Fruit fly (Drosophila melanogaster) S2 (cell line): ENCODE data around the gene FucT6.
A peak's percentile ranks its signal among the peaks of the same experiment; 100 is the strongest.

ENCODE experiments used
- CG8478 ChIP-seq: fragments of >200 bp; optimal IDR thresholded peaks from 2 replicates; lab custom pipeline; 2018
- CTCF ChIP-seq, 2 experiments: fragments of >200 bp; optimal IDR thresholded peaks; 2 replicates each; lab custom pipeline; 2018

The FucT6 gene

DNA sequence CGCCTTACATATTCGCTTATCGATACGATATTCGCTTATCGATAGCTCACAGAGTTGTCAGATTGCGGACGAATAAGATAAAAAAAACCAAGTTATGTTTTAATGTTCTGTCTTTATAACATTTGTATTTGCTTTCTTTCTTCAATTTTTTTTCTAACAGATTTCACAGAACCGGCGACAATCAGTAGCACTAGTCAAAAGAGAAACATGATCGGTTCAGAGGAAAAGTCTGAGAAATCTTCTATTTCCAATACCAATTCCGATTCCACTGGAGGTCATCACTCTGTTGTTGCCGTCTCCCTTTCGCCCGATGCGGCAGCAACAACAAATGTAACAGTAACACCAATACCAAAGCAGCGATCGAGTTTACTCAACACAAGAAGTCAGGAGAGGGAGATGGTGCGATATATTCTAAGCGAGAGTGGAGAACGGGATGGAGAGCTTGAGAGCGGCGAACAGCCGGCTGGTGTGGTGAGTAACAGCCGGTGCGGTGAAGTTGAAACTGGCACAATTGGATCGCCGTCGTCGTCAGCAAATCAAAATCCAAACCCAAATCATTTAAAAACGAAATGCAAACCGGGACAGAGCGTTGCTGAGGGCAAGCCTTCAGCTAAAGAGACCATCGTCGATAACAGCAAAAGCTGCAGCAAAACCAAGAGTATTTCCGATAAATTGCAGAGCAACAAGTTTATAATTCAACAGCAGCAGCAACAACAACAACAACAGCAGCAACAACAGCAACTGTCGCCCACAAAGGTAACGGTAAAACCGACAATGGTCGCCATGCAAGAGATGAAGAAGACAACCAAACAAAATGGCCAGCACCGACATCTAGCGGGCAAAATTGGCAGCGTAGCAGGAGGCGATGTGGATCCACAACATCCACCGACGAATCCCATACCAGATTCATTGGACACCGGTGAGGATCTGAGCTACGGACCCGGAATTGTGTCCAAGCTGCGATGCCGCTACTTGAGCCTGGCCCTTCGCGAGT, 27.9 kb downstream of the FucT6 start:
- peak; percentile 76 to 83 for TF ChIP-seq CTCF (optimal IDR thresholded peaks at IDR 0.05; lab: Kevin White, UChicago)
- TF ChIP-seq CG8478 (lab: Kevin White, UChicago) = no peak

DNA sequence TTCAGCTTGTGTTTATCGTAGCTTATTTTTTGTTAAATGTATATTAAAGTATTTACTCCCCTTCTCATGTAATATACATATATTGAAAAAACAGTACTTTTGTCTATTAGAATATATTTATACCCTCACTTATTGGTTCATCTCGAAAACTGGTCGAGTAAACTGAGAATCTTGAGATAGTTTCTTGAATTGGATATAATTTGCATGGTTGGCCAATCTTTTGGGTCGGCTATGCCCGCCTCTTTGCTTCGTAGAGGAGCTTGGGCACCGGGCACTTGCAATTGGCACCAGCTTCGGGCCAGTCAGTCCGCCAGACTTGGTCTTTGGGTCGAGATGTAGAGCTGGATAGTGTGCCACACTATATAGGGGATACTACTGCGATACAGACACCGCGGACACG, 29.3 kb downstream of the FucT6 start:
- TF ChIP-seq CTCF (optimal IDR thresholded peaks at IDR 0.05; lab: Kevin White, UChicago) (no peak), CG8478 (lab: Kevin White, UChicago) (no peak)

DNA sequence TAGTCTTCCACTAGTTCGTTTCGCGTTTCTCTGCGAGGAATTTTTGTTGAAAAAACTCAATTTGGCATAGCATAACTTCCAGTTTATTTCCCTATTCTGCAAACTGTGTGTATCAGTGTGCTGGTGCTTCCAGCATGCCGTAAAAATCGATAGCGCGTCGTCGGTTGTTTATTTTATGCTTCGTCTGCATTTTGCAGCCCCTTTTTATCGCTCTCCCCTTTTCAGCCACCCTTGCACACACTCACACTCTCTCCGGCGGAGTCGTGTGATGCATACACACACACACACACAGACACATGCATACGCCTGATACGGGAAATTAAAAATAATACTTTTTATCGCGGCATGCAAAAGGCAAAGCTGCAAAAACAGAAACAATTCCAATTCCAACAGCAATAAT, 30.3 kb downstream of the FucT6 start:
- TF ChIP-seq CTCF (optimal IDR thresholded peaks at IDR 0.05; lab: Kevin White, UChicago) = no peak
- TF ChIP-seq CG8478 (lab: Kevin White, UChicago) = no peak

DNA sequence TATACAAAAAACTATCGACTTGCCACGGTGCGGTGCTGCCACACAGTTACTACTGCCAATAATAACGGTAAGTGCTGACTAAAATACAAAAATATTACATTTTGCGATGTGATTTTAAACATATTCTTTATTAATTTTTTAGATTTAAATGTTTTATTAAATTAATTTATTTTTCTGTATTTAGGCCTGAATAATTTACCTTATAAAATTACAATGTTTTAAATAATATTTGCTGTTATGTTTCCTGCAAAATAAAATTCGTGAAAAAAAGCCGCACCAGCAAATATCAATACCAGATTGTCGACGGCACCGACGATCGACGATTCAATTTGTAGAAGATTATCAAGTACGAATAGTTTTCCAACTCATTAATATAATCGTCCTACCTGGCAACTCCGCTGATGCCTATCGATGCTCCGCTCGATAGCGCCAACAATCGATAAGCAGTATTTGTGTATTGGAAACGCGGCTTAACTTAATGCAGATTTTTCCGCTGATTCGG, 31.2 kb downstream of the FucT6 start, which contains the start of the genes Vlet and bif:
Gene Vlet, minus strand, starts transcription at position 51 of the 502 bp plus-strand sequence.
Gene bif, plus strand, starts transcription at position 432 of the 502 bp plus-strand sequence.
- TF ChIP-seq CG8478 (lab: Kevin White, UChicago) = no peak
- TF ChIP-seq CTCF (optimal IDR thresholded peaks at IDR 0.05; lab: Kevin White, UChicago) = peak in 1 of 2 experiments; percentile 9

DNA sequence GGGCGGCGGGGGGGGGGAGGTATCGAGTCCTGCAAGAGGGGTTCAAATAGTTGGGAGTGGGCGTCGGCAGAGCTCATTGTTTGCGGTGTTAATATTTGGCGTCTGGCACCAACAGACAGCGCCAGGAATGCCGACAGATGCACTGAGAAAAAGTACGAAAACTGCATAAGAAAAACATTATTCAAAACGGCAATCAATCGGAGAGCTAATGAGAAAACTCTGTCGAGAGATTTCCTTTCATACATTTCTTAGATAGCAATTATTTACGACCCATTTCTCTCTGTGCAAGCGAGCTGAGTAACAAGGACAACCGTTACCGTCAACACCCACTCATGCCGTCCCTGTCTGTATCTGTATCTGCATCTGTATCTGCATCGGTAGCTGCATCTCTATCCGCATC, 45.7 kb downstream of the FucT6 start:
- TF ChIP-seq CG8478 (lab: Kevin White, UChicago) (no peak), CTCF (optimal IDR thresholded peaks at IDR 0.05; lab: Kevin White, UChicago) (no peak)

DNA sequence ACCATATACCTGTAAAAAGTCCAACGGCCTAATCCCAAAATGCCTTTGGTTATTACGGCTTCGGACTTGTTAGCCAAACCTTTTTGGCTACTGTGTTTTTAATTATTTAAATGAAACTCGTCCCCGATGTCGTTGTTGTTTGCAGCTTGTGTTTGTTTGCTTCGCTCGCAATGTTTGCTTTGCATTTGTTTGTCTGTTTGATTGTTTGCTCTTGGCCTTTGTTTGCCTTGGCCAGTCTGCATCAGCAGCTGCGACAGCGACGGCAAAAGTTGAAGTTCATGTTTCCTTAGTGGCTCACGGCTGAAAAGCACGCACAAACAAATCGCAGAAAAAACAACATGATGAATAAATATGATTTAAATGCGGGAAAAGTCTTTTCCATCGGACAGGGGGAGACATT, 49.3 kb downstream of the FucT6 start:
- TF ChIP-seq CTCF (optimal IDR thresholded peaks at IDR 0.05; lab: Kevin White, UChicago) (no peak), CG8478 (lab: Kevin White, UChicago) (no peak)

DNA sequence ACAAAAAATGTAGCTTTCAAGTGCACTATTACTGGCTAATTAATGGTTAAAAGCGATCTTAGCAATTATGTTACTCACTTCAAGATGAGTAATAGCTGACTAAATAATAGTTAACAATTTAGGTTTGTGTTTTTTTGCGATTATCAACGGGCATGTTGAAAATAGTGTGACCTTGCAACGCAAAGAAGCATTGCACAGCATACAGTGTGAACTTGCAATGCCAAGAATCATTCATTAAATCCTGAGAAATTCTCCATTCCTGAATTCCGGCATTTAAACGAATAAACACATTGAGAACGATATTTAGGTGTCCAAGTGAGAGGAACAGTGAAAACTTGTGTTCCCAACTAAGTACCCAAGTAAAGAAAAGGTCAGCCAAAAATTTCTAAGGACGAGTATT, 50.1 kb downstream of the FucT6 start:
- TF ChIP-seq CG8478 (lab: Kevin White, UChicago) (no peak), CTCF (optimal IDR thresholded peaks at IDR 0.05; lab: Kevin White, UChicago) (no peak)

DNA sequence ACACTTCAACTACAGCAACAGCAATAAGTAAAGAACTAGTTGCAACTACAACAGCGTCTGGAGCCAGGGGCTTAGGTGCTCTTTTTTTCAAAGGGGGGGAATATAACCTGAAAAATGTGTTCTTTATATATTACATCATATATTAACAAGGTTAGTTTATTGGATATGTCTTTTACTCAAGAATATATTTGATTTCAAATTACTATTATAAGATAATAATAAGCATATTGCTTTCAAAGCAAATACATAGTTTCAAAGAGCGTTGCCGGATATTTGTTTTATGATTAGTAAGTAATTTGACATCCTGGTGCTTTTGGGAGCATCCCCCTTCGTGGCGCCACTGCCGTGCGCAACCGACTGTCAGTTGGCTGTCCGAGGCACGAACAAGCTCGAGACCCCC, 50.7 kb downstream of the FucT6 start:
- TF ChIP-seq CG8478 (lab: Kevin White, UChicago) = no peak
- TF ChIP-seq CTCF (optimal IDR thresholded peaks at IDR 0.05; lab: Kevin White, UChicago) = no peak

DNA sequence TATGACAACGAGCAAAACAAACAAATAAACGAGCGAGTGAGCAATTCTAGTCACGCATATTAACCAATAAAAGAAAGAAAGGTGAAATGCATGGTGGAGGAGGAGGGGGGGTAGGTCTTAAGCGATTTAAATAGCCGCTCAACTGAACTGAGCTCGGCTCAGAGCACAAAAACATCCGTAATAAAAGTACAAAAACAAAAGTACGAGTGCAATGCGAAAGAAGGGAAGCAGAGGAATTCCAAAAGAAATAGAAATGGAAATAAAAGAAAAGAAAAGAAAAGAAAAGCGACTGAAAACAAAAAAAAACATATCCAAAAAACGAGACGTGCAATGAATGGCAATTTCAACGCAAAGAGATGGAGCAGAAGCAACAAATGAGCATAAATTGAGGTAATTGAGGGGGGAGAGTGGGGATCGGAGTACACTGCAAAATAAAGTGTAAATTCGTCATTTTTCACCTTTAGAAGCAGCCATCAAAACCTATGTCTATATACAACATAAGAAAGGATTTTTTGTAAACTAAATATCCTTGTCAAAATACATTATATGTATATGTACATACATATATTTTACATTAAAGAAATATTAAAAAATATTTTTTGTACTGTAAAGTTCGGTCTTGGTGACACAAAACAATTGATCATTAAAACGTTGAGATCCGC, 51.4 kb downstream of the FucT6 start:
- no peak for TF ChIP-seq CG8478 (lab: Kevin White, UChicago)
- TF ChIP-seq CTCF (optimal IDR thresholded peaks at IDR 0.05; lab: Kevin White, UChicago) = no peak

DNA sequence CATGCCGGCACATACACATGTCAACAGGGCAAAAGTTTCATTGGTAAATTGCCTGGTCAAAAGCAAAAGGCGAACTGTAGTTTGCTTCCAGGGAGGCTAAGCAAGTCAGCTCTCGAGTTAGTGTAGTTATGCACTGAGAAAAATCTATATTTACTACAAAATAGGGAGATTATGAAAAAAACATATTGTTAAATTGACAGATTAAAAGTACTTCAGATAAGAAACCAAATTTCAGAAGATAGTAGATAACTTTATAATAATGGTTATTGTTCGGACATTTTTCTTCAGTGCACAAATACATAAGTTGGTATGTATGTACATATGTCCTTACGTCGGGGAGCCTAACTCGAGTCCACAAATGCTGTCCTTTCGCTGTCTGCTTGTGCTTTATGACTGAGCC, 52.6 kb downstream of the FucT6 start:
- no peak for TF ChIP-seq CTCF (optimal IDR thresholded peaks at IDR 0.05; lab: Kevin White, UChicago)
- TF ChIP-seq CG8478 (lab: Kevin White, UChicago) = no peak
